Fruit fly (Drosophila melanogaster) whole organism, pupa: ENCODE results near the gene XNP.
A peak's percentile ranks its signal among the peaks of the same experiment; 100 is the strongest.

Experiments
- CG10348 ChIP-seq: fragments of 200-800 bp; sonication (Bioruptor generic); IDR thresholded peaks from 2 replicates; pipeline ENCODE4 v1.3.6; 2022; ENCODE audit warnings: missing biosample characterization, missing genetic modification characterization
- CG12605 ChIP-seq: fragments of 200-800 bp; sonication (Bioruptor generic); IDR thresholded peaks from 2 replicates; pipeline ENCODE4 v1.3.6; 2022; ENCODE audit warnings: missing biosample characterization, missing genetic modification characterization
- CG14655 ChIP-seq: fragments of 200-800 bp; sonication (Bioruptor generic); optimal IDR thresholded peaks from 3 replicates; lab custom pipeline; 2017; ENCODE audit warnings: mild to moderate bottlenecking, missing biosample characterization, missing genetic modification reagents, missing genetic modification characterization
- CG34367 ChIP-seq: fragments of 200-800 bp; sonication (Bioruptor generic); optimal IDR thresholded peaks from 2 replicates; lab custom pipeline; 2018; ENCODE audit warnings: missing biosample characterization, mild to moderate bottlenecking, missing genetic modification characterization
- CG4496 ChIP-seq: fragments of 200-800 bp; sonication (Bioruptor generic); IDR thresholded peaks from 3 replicates; pipeline ENCODE4 v1.3.6; 2022; ENCODE audit warnings: missing biosample characterization, missing genetic modification characterization
- Snoo ChIP-seq: fragments of 200-800 bp; sonication (Bioruptor generic); optimal IDR thresholded peaks from 3 replicates; lab custom pipeline; 2017; ENCODE audit warnings: missing biosample characterization, mild to moderate bottlenecking, missing genetic modification characterization, inconsistent platforms
- fd96Ca ChIP-seq: fragments of 200-800 bp; sonication (Bioruptor generic); IDR thresholded peaks from 3 replicates; pipeline ENCODE4 v1.3.6; 2022; ENCODE audit warnings: missing biosample characterization, missing genetic modification characterization
- gl ChIP-seq: fragments of 200-800 bp; sonication (Bioruptor generic); optimal IDR thresholded peaks from 2 replicates; lab custom pipeline; 2018; ENCODE audit warnings: missing biosample characterization, mild to moderate bottlenecking, missing genetic modification characterization
- rn ChIP-seq: fragments of 200-800 bp; sonication (Bioruptor generic); IDR thresholded peaks from 2 replicates; pipeline ENCODE4 v1.3.6; 2022; ENCODE audit warnings: missing biosample characterization, missing genetic modification characterization

- TF ChIP-seq rn (GFP tag; lab: Robert Waterston, UW) (peak; percentile 95), CG34367 (peak; percentile 95), gl (tag; lab: Kevin White, UChicago) (peak; percentile 87), fd96Ca (GFP tag; lab: Robert Waterston, UW) (peak; percentile 94), CG12605 (GFP tag; lab: Robert Waterston, UW) (peak; percentile 96), Snoo (tag; lab: Kevin White, UChicago) (peak; percentile 97), CG14655 (peak; percentile 99), CG10348 (GFP tag; lab: Robert Waterston, UW) (peak; percentile 94), CG4496 (GFP tag; lab: Robert Waterston, UW) (peak; percentile 97)
Observed at dm6 chr3R:25515450-25516288, 33.0 kb upstream of the XNP start, which contains the start of gene msi.
